Worm (Caenorhabditis elegans) whole organism, dauer: Measurements from ENCODE around the gene srab-24.

Experiments
- unc-62 ChIP-seq: sonication (generic microtip); optimal IDR thresholded peaks from 2 replicates; lab custom pipeline; 2017; ENCODE audit warnings: missing biosample characterization, missing genetic modification reagents, missing genetic modification characterization

srab-24 gene

DNA sequence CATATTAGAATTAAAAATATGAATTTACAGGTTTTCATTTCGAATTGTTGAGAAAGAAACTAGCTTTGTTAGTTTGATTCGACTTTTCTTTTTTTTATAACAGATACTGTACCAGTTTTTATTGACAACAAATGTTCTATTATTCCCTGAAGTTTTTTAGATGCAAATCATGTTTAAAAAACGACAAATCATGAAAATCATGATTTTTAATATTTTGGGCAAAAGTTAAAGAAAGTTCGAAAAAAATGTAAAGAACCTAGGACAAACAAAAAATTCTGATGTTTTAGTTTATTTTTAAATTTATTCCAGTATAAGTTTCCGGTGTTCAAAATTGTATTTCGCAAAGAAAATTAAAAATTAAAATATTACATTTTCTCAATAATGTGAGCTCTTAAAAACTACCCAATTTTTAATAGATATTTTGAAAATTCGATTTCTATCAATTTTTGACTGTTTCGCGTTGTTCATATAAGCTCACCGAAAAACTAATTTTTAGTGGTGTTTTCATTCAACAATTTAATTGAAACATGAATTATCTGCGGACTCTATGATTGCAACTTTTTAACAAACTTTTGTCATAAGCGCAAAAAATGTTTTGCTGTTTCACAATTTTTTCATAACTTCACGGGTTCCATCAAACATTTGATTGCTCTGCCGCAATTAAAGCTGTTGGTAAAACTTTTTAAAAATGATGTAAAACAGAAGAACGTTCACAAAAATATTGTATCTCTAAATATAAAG lies 8.5 kb downstream of the srab-24 start, which contains the start of gene Y64G10A.10:
Gene Y64G10A.10 (minus strand): TSS at position 51 of the 741 bp plus-strand sequence.
- TF ChIP-seq unc-62 (GFP tag; lab: Kevin White, UChicago), result no peak

DNA sequence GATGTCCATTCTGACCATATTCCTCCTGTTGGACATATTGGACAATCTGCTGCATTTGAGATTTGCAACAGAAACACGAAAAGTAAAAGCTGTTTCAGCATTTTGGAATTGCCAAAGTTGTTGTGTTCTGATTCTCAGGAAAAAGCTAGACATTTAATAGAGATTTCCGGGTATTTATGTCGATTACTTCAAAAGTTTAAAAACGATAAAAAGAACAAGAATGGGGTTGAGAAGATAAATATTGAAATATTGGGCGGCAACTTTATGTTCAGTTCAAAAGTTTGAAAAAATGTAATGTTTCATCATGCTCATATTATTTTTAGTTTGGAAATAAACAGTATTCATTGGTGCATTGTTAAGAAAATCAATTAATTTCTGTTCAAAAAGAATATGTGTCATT lies 11.0 kb downstream of the srab-24 start, which contains the start of gene Y64G10A.1:
Gene Y64G10A.1 (minus strand): TSS at position 101 of the 400 bp plus-strand sequence.
- TF ChIP-seq unc-62 (GFP tag; lab: Kevin White, UChicago), result no peak

DNA sequence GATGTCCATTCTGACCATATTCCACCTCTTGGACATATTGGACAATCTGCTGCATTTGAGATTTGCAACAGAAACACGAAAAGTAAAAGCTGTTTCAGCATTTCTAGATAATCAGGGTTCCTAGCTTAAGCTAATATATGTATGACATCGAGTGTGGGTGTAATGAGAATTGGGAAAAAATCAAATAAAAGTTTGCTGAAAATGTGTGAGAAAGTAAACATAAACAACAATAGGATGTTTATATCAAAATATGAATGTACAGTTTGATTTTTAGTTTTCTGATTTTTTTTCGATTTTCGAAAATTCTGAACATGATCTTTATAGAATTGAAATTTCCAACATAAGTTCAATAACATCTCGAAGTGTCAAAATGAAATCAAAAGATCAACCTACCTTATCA lies 19.2 kb downstream of the srab-24 start, which contains the start of gene F02H6.6:
Gene F02H6.6 (minus strand): TSS at position 101 of the 400 bp plus-strand sequence.
- no peak for TF ChIP-seq unc-62 (GFP tag; lab: Kevin White, UChicago)

DNA sequence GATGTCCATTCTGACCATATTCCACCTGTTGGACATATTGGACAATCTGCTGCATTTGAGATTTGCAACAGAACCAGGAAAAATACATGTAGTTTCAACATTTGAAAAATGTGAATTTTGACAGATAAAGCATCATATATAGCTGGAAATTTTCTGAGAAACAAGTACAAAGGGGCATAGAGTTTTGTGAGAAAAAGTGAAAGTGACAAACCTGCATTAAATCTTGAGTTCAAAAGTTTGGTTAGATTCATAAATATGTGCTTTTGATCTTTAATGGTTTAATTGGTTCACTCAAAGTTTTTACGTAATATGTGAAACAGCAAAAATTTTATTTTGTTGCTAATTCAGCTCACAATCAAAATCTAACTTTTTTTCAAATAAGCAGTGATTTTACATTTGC lies 21.9 kb downstream of the srab-24 start, which contains the start of gene F02H6.7:
Gene F02H6.7 (minus strand): TSS at position 101 of the 400 bp plus-strand sequence.
- TF ChIP-seq unc-62 (GFP tag; lab: Kevin White, UChicago), result no peak

DNA sequence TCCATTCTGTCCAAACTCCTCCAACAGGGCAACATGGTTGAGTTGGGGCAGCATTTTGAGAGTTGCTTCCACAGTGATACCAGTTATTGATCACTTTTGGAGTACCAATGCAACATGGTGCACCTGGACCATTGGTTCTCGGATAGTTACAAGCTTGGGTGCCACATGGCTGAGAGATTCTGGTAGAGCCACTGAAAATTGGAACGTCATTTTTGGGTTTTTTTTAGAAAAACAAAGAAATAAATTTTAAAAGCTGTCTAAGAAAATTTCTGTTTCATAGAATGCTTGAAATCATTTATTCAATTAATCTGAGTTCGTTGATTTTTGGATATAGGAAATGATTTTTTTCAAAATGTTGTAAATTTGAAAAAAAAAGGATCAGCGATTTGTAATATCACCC lies 22.9 kb downstream of the srab-24 start:
- TF ChIP-seq unc-62 (GFP tag; lab: Kevin White, UChicago), result no peak

DNA sequence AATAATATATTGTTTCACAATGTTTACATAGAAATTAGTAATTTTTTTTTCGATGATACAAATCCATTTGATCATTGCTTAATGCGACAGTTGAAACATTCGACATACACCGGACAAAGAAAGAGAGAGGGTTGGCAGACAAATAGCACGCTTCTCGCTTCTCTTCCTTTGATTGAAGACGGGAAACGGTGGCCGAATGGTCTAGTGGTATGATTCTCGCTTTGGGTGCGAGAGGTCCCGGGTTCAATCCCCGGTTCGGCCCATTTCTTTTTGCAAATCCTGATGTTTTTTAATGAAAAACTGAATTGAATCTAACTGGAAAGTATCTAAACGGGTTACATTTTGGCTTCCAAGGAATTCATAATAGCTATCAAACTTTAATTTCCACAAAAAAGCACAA lies 25.1 kb downstream of the srab-24 start:
- TF ChIP-seq unc-62 (GFP tag; lab: Kevin White, UChicago), result no peak

DNA sequence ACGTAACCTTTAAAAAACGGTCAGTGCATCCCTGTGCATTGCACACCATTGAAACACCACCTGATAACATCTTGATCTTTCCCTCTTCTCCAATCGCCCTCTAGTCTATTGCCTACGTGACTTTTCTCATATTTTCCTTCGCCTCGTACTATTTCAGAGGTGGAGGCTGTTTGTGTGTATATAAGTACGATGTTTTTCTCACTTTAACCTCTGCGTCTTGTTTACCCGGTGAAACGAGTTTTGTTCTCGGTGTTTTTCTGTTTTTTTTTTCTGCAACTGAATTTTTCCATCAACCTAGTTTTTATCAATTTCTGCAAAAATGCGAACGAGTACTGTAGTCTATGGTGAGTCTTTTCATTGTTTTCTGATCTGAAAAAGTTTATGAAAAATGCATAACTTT lies 30.3 kb downstream of the srab-24 start, which contains the start of gene sqrd-1:
Gene sqrd-1 (plus strand): TSS at position 158 of the 400 bp plus-strand sequence.
- TF ChIP-seq unc-62 (GFP tag; lab: Kevin White, UChicago), result no peak

DNA sequence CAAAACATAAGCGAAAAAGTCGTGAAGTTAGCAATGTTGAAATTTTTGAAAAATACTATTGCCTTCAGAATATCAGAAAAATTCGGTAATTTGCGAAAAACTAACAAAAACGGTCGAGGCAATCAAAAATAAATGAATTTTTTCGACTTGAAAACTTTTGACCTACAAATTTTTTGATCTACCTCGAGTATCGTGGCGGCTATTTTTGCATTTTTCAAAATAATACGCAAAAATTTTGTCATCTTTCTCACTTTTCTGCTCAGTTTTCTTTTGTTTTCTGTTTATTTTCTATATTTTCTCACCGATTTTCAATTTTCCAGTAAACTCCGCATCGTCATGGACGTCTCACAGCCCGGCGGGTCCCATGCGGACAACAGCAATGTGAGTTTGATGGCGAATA lies 34.2 kb downstream of the srab-24 start:
- TF ChIP-seq unc-62 (GFP tag; lab: Kevin White, UChicago), result no peak

DNA sequence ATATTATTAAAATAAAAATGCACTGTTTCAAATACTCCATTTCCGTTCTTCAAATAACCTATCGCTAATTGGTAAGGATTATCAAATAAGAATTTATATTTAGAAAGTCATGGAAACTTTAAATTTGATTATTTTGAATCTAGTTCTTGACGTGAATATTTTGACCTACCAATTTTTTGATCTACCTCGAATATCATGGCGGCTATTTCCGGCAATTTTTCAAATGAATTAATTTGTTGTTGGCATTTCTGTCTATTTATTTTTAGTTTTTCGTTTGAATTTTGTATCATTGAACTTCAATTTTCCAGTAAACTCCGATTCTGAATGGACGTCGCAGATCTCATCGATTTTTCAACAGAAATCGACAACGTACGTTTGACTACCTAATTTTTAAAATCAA lies 46.9 kb downstream of the srab-24 start, which contains the start of gene F02H6.3:
Gene F02H6.3 (plus strand): TSS at position 266 of the 400 bp plus-strand sequence.
- no peak for TF ChIP-seq unc-62 (GFP tag; lab: Kevin White, UChicago)

DNA sequence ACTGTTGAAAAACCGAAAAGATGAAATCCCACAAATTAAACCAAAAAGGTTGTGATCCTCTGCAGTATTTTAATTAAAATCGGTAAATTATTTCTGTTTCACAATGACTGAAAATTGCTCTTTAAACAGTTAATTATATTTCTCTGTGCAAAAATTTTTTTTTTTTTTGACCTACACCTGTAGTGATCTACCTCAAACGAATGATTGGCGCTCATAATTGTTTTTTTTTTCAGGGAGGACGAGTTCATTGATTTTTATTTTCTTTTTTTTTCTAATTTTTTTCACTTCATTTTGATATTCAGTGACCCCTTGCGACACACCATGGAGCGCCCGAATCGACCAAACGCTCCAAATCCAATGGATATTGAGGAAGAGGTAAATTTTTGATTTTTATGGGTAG lies 53.8 kb downstream of the srab-24 start, which contains the start of gene F02H6.2:
Gene F02H6.2 (plus strand): TSS at position 301 of the 400 bp plus-strand sequence.
- no peak for TF ChIP-seq unc-62 (GFP tag; lab: Kevin White, UChicago)
